Worm (Caenorhabditis elegans): ENCODE data around the gene C36C5.4.

C36C5.4 gene

ce11 chrV:3193091-3193608 lies 26.8 kb downstream of the C36C5.4 start, which contains the start of the genes Y73C8B.3 and Y73C8B.9 (continued):
- no peak for TF ChIP-seq mxl-2 (GFP tag; conservative IDR thresholded peaks at IDR 0.05)
- TF ChIP-seq snpc-4 (tag; optimal IDR thresholded peaks at IDR 0.05), result no peak
- no peak for TF ChIP-seq aly-2 (tag; optimal IDR thresholded peaks at IDR 0.05)
- no peak for TF ChIP-seq jun-1 (tag; optimal IDR thresholded peaks at IDR 0.05)
- TF ChIP-seq spr-3 (GFP tag; optimal IDR thresholded peaks at IDR 0.05), result no peak
- peak; percentile 22 for TF ChIP-seq cey-2 (tag; optimal IDR thresholded peaks at IDR 0.05; ENCODE audit: borderline replicate concordance, insufficient read depth)
- TF ChIP-seq Y5F2A.4 (GFP tag; optimal IDR thresholded peaks at IDR 0.05), result no peak
- TF ChIP-seq mdt-29 (GFP tag; IDR thresholded peaks at IDR 0.05), result no peak
- TF ChIP-seq ctbp-1 (GFP tag; IDR thresholded peaks at IDR 0.05), result no peak
- TF ChIP-seq hmg-1.1 (GFP tag; IDR thresholded peaks at IDR 0.05), result peak; percentile 63; the same call in 1 of the 2 replicates
- TF ChIP-seq dve-1 (tag; optimal IDR thresholded peaks at IDR 0.05; ENCODE audit: insufficient read depth), result peak; percentile 59
- no peak for TF ChIP-seq ZK337.2 (GFP tag; IDR thresholded peaks at IDR 0.05)
- peak; percentile 62 for TF ChIP-seq nhr-77 (tag; optimal IDR thresholded peaks at IDR 0.05)
- no peak for TF ChIP-seq ZK546.5 (tag; optimal IDR thresholded peaks at IDR 0.05)
- no peak for TF ChIP-seq pha-4 (GFP tag; IDR thresholded peaks at IDR 0.05)
- TF ChIP-seq pha-4 (tag; optimal IDR thresholded peaks at IDR 0.05), result no peak
- TF ChIP-seq set-16 (GFP tag; IDR thresholded peaks at IDR 0.05), result no peak
- no peak for TF ChIP-seq Y75B8A.6 (GFP tag; IDR thresholded peaks at IDR 0.05)
- TF ChIP-seq lir-3 (tag; optimal IDR thresholded peaks at IDR 0.05), result no peak
- no peak for TF ChIP-seq nhr-11 (tag; optimal IDR thresholded peaks at IDR 0.05)
- no peak for TF ChIP-seq lin-29 (GFP tag; IDR thresholded peaks at IDR 0.05)
- TF ChIP-seq mxl-3 (GFP tag; optimal IDR thresholded peaks at IDR 0.05), result peak; percentile 43
- TF ChIP-seq zfp-2 (tag; optimal IDR thresholded peaks at IDR 0.05), result no peak
- TF ChIP-seq ceh-62 (tag; optimal IDR thresholded peaks at IDR 0.05), result no peak
- no peak for TF ChIP-seq daf-12 (tag; optimal IDR thresholded peaks at IDR 0.05)
- peak in 1 of 2 experiments; percentile 83 for TF ChIP-seq unc-62 (GFP tag; optimal IDR thresholded peaks at IDR 0.05 in 1 of 2)
- TF ChIP-seq unc-62 (tag; optimal IDR thresholded peaks at IDR 0.05), result no peak
- no peak for TF ChIP-seq arid-1 (GFP tag; conservative IDR thresholded peaks at IDR 0.05)
- no peak for TF ChIP-seq daf-8 (GFP tag; IDR thresholded peaks at IDR 0.05)
- peak; percentile 55; the same call in 1 of the 2 replicates for TF ChIP-seq lin-1 (GFP tag; IDR thresholded peaks at IDR 0.05)
- TF ChIP-seq lim-7 (GFP tag; IDR thresholded peaks at IDR 0.05), result no peak
- TF ChIP-seq madf-9 (GFP tag; conservative IDR thresholded peaks at IDR 0.05), result no peak
- TF ChIP-seq attf-4 (tag; optimal IDR thresholded peaks at IDR 0.05), result no peak
- no peak for TF ChIP-seq F44E2.7 (GFP tag; IDR thresholded peaks at IDR 0.05)
- TF ChIP-seq ztf-11 (tag; optimal IDR thresholded peaks at IDR 0.05), result no peak
- peak; percentile 39 for TF ChIP-seq mes-2 (tag; optimal IDR thresholded peaks at IDR 0.05; ENCODE audit: poor library complexity, severe bottlenecking)
- TF ChIP-seq ces-1 (GFP tag; optimal IDR thresholded peaks at IDR 0.05), result no peak
- no peak for TF ChIP-seq ceh-32 (tag; optimal IDR thresholded peaks at IDR 0.05; ENCODE audit: poor library complexity)
- TF ChIP-seq mdl-1 (tag; optimal IDR thresholded peaks at IDR 0.05), result no peak
- no peak for TF ChIP-seq saeg-2 (GFP tag; IDR thresholded peaks at IDR 0.05)
- peak; percentile 83 for TF ChIP-seq dmd-6 (GFP tag; IDR thresholded peaks at IDR 0.05)
- no peak for TF ChIP-seq dmd-9 (GFP tag; IDR thresholded peaks at IDR 0.05)
- no peak for TF ChIP-seq skn-1 (tag; optimal IDR thresholded peaks at IDR 0.05)
- no peak for TF ChIP-seq F26F4.8 (GFP tag; conservative IDR thresholded peaks at IDR 0.05)
- TF ChIP-seq aha-1 (tag), result peak; percentile 95
- TF ChIP-seq madf-5 (GFP tag; IDR thresholded peaks at IDR 0.05), result no peak
- TF ChIP-seq mep-1 (tag; optimal IDR thresholded peaks at IDR 0.05), result peak; percentile 1
- no peak for TF ChIP-seq unc-39 (tag; optimal IDR thresholded peaks at IDR 0.05)
- TF ChIP-seq nhr-10 (tag; optimal IDR thresholded peaks at IDR 0.05), result no peak
- TF ChIP-seq F10B5.3 (tag; optimal IDR thresholded peaks at IDR 0.05), result no peak
- TF ChIP-seq nhr-41 (GFP tag; IDR thresholded peaks at IDR 0.05), result no peak
- no peak for TF ChIP-seq R02D3.7 (tag; optimal IDR thresholded peaks at IDR 0.05)

Measured in whole organism, L4 larva.